Worm (Caenorhabditis elegans): ENCODE data around the gene ins-32.

DNA sequence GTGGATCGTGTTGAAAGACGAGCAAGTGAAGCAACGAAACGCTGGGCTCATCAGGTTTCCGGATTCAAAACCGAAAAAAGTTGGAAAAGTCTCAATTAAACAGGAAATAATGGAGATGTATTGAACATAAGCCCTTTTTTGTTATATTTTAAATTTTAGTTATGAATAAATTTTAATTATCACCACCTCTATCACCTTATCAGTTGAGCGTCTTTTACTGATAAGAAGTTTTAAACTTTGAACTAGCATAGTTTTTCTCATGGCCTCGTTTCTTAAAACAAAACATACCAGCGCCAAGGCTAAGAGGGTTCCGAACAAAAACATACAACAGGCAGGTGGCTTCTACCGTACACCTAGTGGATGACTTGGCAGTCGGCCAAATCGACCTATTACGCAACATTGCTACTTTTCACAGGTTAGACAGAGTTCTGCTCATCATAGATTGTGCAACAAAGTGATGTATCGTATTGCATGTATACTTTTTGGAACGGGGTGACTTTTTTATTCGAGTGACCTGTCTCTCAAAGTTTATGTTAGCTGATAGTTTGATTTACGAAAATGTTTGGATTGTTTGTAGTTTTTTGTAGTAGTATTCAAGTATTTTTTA lies 14.7 kb downstream of the ins-32 start:
- no peak for TF ChIP-seq blmp-1 (tag; optimal IDR thresholded peaks at IDR 0.05; ENCODE audit: insufficient read depth)
- no peak for TF ChIP-seq ZK546.5 (tag; optimal IDR thresholded peaks at IDR 0.05)
- no peak for TF ChIP-seq ceh-82 (tag; optimal IDR thresholded peaks at IDR 0.05)
- TF ChIP-seq skn-1 (tag; optimal IDR thresholded peaks at IDR 0.05) = no peak
- TF ChIP-seq nhr-23 (tag; optimal IDR thresholded peaks at IDR 0.05) = no peak
- no peak for TF ChIP-seq ama-1 (optimal IDR thresholded peaks at IDR 0.05)
- TF ChIP-seq ceh-16 (tag; optimal IDR thresholded peaks at IDR 0.05) = no peak
- TF ChIP-seq fos-1 (tag; optimal IDR thresholded peaks at IDR 0.05) = peak; percentile 49
- no peak for TF ChIP-seq nhr-77 (tag; optimal IDR thresholded peaks at IDR 0.05)
- no peak for TF ChIP-seq snpc-4 (tag; optimal IDR thresholded peaks at IDR 0.05)
